Worm (Caenorhabditis elegans) whole organism, L1 larva: ENCODE results near the gene fum-1.

Experiments used
- C04F5.9 ChIP-seq: sonication (generic microtip); optimal IDR thresholded peaks from 2 replicates; lab custom pipeline; 2016; ENCODE audit warnings: missing genetic modification characterization, missing compliant biosample characterization
- C16A3.4 ChIP-seq: fragments of 150-350 bp; optimal IDR thresholded peaks from 2 replicates; lab custom pipeline; 2014; ENCODE audit warnings: missing biosample characterization, missing genetic modification characterization
- F16B12.6 ChIP-seq: fragments of 150-350 bp; optimal IDR thresholded peaks from 2 replicates; lab custom pipeline; 2014; ENCODE audit warnings: missing biosample characterization, missing genetic modification characterization
- Y116A8C.19 ChIP-seq: sonication (generic microtip); optimal IDR thresholded peaks from 2 replicates; lab custom pipeline; 2016; ENCODE audit warnings: missing compliant biosample characterization, missing genetic modification characterization, borderline replicate concordance
- aha-1 ChIP-seq: fragments of 150-350 bp; optimal IDR thresholded peaks from 2 replicates; lab custom pipeline; 2014; ENCODE audit warnings: missing biosample characterization, missing genetic modification characterization
- alr-1 ChIP-seq: fragments of 200-800 bp; sonication (Bioruptor generic); optimal IDR thresholded peaks from 2 replicates; lab custom pipeline; 2018; ENCODE audit warnings: borderline replicate concordance, mild to moderate bottlenecking, missing genetic modification characterization, missing compliant biosample characterization
- ama-1 ChIP-seq: fragments of 150-350 bp; optimal IDR thresholded peaks from 2 replicates; lab custom pipeline; 2014
- blmp-1 ChIP-seq: fragments of 150-350 bp; optimal IDR thresholded peaks from 2 replicates; lab custom pipeline; 2014; ENCODE audit warnings: missing biosample characterization, missing genetic modification characterization
- ceh-63 ChIP-seq: fragments of 200-800 bp; sonication (Bioruptor generic); optimal IDR thresholded peaks from 2 replicates; lab custom pipeline; 2018; ENCODE audit warnings: mild to moderate bottlenecking, missing genetic modification characterization, missing compliant biosample characterization
- ceh-8 ChIP-seq: fragments of 200-800 bp; sonication (Bioruptor generic); optimal IDR thresholded peaks from 2 replicates; lab custom pipeline; 2018; ENCODE audit warnings: mild to moderate bottlenecking, missing genetic modification characterization, moderate library complexity, missing compliant biosample characterization
- ceh-88 ChIP-seq: fragments of 200-800 bp; sonication (Bioruptor generic); IDR thresholded peaks from 2 replicates; pipeline ENCODE4 v1.3.6; 2022; ENCODE audit warnings: missing genetic modification characterization, missing compliant biosample characterization
- ceh-90 ChIP-seq: sonication (generic microtip); optimal IDR thresholded peaks from 2 replicates; lab custom pipeline; 2016; ENCODE audit warnings: missing genetic modification characterization, missing compliant biosample characterization
- ces-1 ChIP-seq: fragments of 150-350 bp; optimal IDR thresholded peaks from 2 replicates; lab custom pipeline; 2014; ENCODE audit warnings: missing biosample characterization, missing genetic modification reagents, missing genetic modification characterization
- dpl-1 ChIP-seq, 3 experiments: fragments of 150-350 bp in 2 of 3; sonication (generic microtip) in 1 of 3; optimal IDR thresholded peaks; 2 replicates each; lab custom pipeline; 2014 to 2017; ENCODE audit warnings: missing biosample characterization in 3 of 3, missing genetic modification characterization in 3 of 3, missing genetic modification reagents in 3 of 3
- egl-13 ChIP-seq: sonication (generic microtip); optimal IDR thresholded peaks from 2 replicates; lab custom pipeline; 2016; ENCODE audit warnings: missing genotype, missing genetic modification reagents, missing genetic modification characterization, missing compliant biosample characterization
- egl-27 ChIP-seq, 2 experiments: fragments of 150-350 bp in 1 of 2; sonication (generic microtip); optimal IDR thresholded peaks; 3 replicates each; lab custom pipeline; 2017 to 2018; ENCODE audit warnings: missing biosample characterization in 2 of 2, missing genetic modification characterization in 2 of 2, missing genetic modification reagents in 2 of 2
- elt-3 ChIP-seq, 6 experiments: fragments of 150-350 bp in 1 of 6; sonication (generic microtip); optimal IDR thresholded peaks; 2 replicates each; lab custom pipeline; 2017 to 2018; ENCODE audit warnings: missing biosample characterization in 6 of 6, missing genetic modification characterization in 6 of 6, inconsistent platforms in 1 of 6
- ets-5 ChIP-seq: fragments of 200-800 bp; sonication (Bioruptor generic); IDR thresholded peaks from 2 replicates; pipeline ENCODE4 v1.3.6; 2022; ENCODE audit warnings: missing genetic modification characterization, missing compliant biosample characterization
- fkh-10 ChIP-seq: sonication (generic microtip); optimal IDR thresholded peaks from 2 replicates; lab custom pipeline; 2017; ENCODE audit warnings: missing biosample characterization, missing genetic modification reagents, missing genetic modification characterization
- fkh-4 ChIP-seq: sonication (generic microtip); optimal IDR thresholded peaks from 2 replicates; lab custom pipeline; 2016; ENCODE audit warnings: missing compliant biosample characterization, missing genetic modification characterization, borderline replicate concordance
- fkh-8 ChIP-seq: sonication (generic microtip); optimal IDR thresholded peaks from 2 replicates; lab custom pipeline; 2016; ENCODE audit warnings: mild to moderate bottlenecking, missing genetic modification characterization, missing compliant biosample characterization
- fos-1 ChIP-seq: fragments of 150-350 bp; optimal IDR thresholded peaks from 2 replicates; lab custom pipeline; 2014; ENCODE audit warnings: missing biosample characterization, missing genetic modification characterization
- hlh-4 ChIP-seq: sonication (generic microtip); optimal IDR thresholded peaks from 2 replicates; lab custom pipeline; 2016; ENCODE audit warnings: mild to moderate bottlenecking, missing genetic modification characterization, missing compliant biosample characterization
- hpl-2 ChIP-seq: fragments of 150-350 bp; optimal IDR thresholded peaks from 2 replicates; lab custom pipeline; 2014; ENCODE audit warnings: missing biosample characterization, missing genetic modification reagents, missing genetic modification characterization
- irx-1 ChIP-seq: sonication (generic microtip); optimal IDR thresholded peaks from 2 replicates; lab custom pipeline; 2016; ENCODE audit warnings: missing genetic modification characterization, missing compliant biosample characterization
- jun-1 ChIP-seq: fragments of 150-350 bp; optimal IDR thresholded peaks from 2 replicates; lab custom pipeline; 2014; ENCODE audit warnings: missing biosample characterization, missing genetic modification reagents, missing genetic modification characterization
- lin-15B ChIP-seq: fragments of 150-350 bp; sonication (generic microtip); optimal IDR thresholded peaks from 3 replicates; lab custom pipeline; 2014; ENCODE audit warnings: missing biosample characterization, missing genetic modification characterization
- lin-35 ChIP-seq, 2 experiments: fragments of 150-350 bp; optimal IDR thresholded peaks; 2 replicates each; lab custom pipeline; 2014; ENCODE audit warnings: missing biosample characterization in 2 of 2, missing genetic modification characterization in 2 of 2, missing genetic modification reagents in 2 of 2
- lin-39 ChIP-seq: fragments of 150-350 bp; optimal IDR thresholded peaks from 2 replicates; lab custom pipeline; 2014; ENCODE audit warnings: missing biosample characterization, missing genetic modification reagents, missing genetic modification characterization
- lir-3 ChIP-seq: sonication (generic microtip); optimal IDR thresholded peaks from 2 replicates; lab custom pipeline; 2016; ENCODE audit warnings: mild to moderate bottlenecking, missing genetic modification characterization, moderate library complexity, missing compliant biosample characterization; ENCODE audit not compliant: poor library complexity
- mab-9 ChIP-seq: fragments of 200-800 bp; sonication (Bioruptor generic); IDR thresholded peaks from 2 replicates; pipeline ENCODE4 v1.3.6; 2022; ENCODE audit warnings: missing genetic modification reagents, missing genetic modification characterization, missing compliant biosample characterization
- mep-1 ChIP-seq: fragments of 150-350 bp; optimal IDR thresholded peaks from 2 replicates; lab custom pipeline; 2014; ENCODE audit warnings: missing biosample characterization, missing genetic modification characterization
- nhr-12 ChIP-seq: sonication (generic microtip); optimal IDR thresholded peaks from 2 replicates; lab custom pipeline; 2017; ENCODE audit warnings: missing biosample characterization, missing genetic modification characterization
- nhr-19 ChIP-seq: fragments of 200-800 bp; sonication (Bioruptor generic); conservative IDR thresholded peaks from 2 replicates; pipeline ENCODE4 v1.3.6; 2022; ENCODE audit warnings: missing genetic modification characterization, missing compliant biosample characterization
- nhr-237 ChIP-seq: fragments of 150-350 bp; optimal IDR thresholded peaks from 2 replicates; lab custom pipeline; 2014; ENCODE audit warnings: missing biosample characterization, missing genetic modification characterization
- nhr-28 ChIP-seq: fragments of 150-350 bp; optimal IDR thresholded peaks from 2 replicates; lab custom pipeline; 2014; ENCODE audit warnings: missing biosample characterization, missing genetic modification characterization
- nhr-47 ChIP-seq: sonication (generic microtip); optimal IDR thresholded peaks from 2 replicates; lab custom pipeline; 2016; ENCODE audit warnings: mild to moderate bottlenecking, missing genetic modification characterization, moderate library complexity, missing compliant biosample characterization
- nhr-76 ChIP-seq: sonication (generic microtip); optimal IDR thresholded peaks from 2 replicates; lab custom pipeline; 2017; ENCODE audit warnings: missing biosample characterization, missing genetic modification characterization
- nhr-77 ChIP-seq: fragments of 150-350 bp; optimal IDR thresholded peaks from 2 replicates; lab custom pipeline; 2014; ENCODE audit warnings: missing biosample characterization, missing genetic modification characterization
- pag-3 ChIP-seq: sonication (generic microtip); optimal IDR thresholded peaks from 2 replicates; lab custom pipeline; 2017; ENCODE audit warnings: missing genetic modification characterization, mild to moderate bottlenecking, missing compliant biosample characterization, antibody characterized with exemption, borderline replicate concordance; ENCODE audit not compliant: insufficient read depth
- pax-3 ChIP-seq: fragments of 200-800 bp; sonication (Bioruptor generic); optimal IDR thresholded peaks from 2 replicates; lab custom pipeline; 2018; ENCODE audit warnings: mild to moderate bottlenecking, missing genetic modification characterization, moderate library complexity, missing compliant biosample characterization
- pqm-1 ChIP-seq: sonication (generic microtip); optimal IDR thresholded peaks from 3 replicates; lab custom pipeline; 2017; ENCODE audit warnings: missing biosample characterization, missing genetic modification characterization
- rnt-1 ChIP-seq: sonication (generic microtip); optimal IDR thresholded peaks from 2 replicates; lab custom pipeline; 2016; ENCODE audit warnings: mild to moderate bottlenecking, missing genetic modification characterization, moderate library complexity, missing compliant biosample characterization
- snpc-4 ChIP-seq: fragments of 150-350 bp; optimal IDR thresholded peaks from 2 replicates; lab custom pipeline; 2014; ENCODE audit warnings: missing biosample characterization, missing genetic modification characterization
- sup-37 ChIP-seq: fragments of 200-800 bp; sonication (Bioruptor generic); optimal IDR thresholded peaks from 2 replicates; lab custom pipeline; 2018; ENCODE audit warnings: mild to moderate bottlenecking, missing genetic modification characterization, missing compliant biosample characterization
- swsn-7 ChIP-seq: sonication (generic microtip); optimal IDR thresholded peaks from 2 replicates; lab custom pipeline; 2016; ENCODE audit warnings: missing genetic modification characterization, missing compliant biosample characterization
- tlp-1 ChIP-seq: fragments of 150-350 bp; optimal IDR thresholded peaks from 2 replicates; lab custom pipeline; 2014; ENCODE audit warnings: missing biosample characterization, missing genetic modification characterization
- unc-130 ChIP-seq: fragments of 150-350 bp; optimal IDR thresholded peaks from 2 replicates; lab custom pipeline; 2017; ENCODE audit warnings: missing biosample characterization, missing genetic modification characterization, inconsistent platforms
- unc-30 ChIP-seq: sonication (generic microtip); optimal IDR thresholded peaks from 2 replicates; lab custom pipeline; 2017; ENCODE audit warnings: missing biosample characterization, missing genetic modification characterization
- unc-86 ChIP-seq: sonication (generic microtip); optimal IDR thresholded peaks from 2 replicates; lab custom pipeline; 2016; ENCODE audit warnings: missing genetic modification characterization, missing compliant biosample characterization
- unc-98 ChIP-seq: fragments of 200-800 bp; sonication (Bioruptor generic); IDR thresholded peaks from 2 replicates; pipeline ENCODE4 v1.3.6; 2022; ENCODE audit warnings: missing genetic modification characterization, missing compliant biosample characterization
- zag-1 ChIP-seq: fragments of 150-350 bp; optimal IDR thresholded peaks from 2 replicates; lab custom pipeline; 2014; ENCODE audit warnings: missing biosample characterization, missing genetic modification characterization
- zip-4 ChIP-seq: fragments of 200-800 bp; sonication (Bioruptor generic); optimal IDR thresholded peaks from 2 replicates; lab custom pipeline; 2018; ENCODE audit warnings: mild to moderate bottlenecking, missing genetic modification characterization, moderate library complexity, missing compliant biosample characterization
- ztf-11 ChIP-seq, 2 experiments: sonication (generic microtip); optimal IDR thresholded peaks; 2 replicates each; lab custom pipeline; 2016 to 2017; ENCODE audit warnings: missing genetic modification characterization in 2 of 2, missing biosample characterization in 1 of 2, missing compliant biosample characterization in 1 of 2

The fum-1 gene

DNA sequence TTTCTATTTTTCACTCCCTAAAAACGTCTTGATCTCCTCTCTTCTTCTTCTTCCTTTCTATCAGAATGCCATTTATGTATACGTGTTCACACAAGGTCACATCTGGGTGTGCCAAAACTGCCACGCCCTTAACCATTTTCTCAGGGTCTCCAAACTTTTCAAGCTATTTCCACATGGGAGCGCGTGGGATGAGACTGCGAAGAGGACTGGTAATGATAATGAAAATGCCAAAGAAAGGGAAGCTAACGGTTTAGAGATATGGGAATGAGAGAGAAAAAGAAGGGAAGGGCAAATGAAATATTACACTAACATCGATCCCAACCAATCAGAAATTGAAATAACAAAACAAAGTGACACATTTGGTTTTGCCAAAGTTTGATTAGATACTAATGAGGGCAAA is 22.9 kb downstream of the fum-1 start:
- TF ChIP-seq mab-9 (GFP tag; lab: Robert Waterston, UW) (no peak), fos-1 (tag; lab: Kevin White, UChicago) (no peak), pqm-1 (tag; lab: Kevin White, UChicago) (no peak), unc-86 (tag; lab: Kevin White, UChicago) (no peak), aha-1 (no peak), mep-1 (tag; lab: Kevin White, UChicago) (peak; percentile 59), nhr-76 (no peak), rnt-1 (tag; lab: Kevin White, UChicago) (no peak), nhr-237 (no peak), ceh-63 (no peak), irx-1 (tag; lab: Kevin White, UChicago) (no peak), ceh-90 (tag; lab: Kevin White, UChicago) (no peak), sup-37 (GFP tag; lab: Kevin White, UChicago) (no peak), ceh-8 (GFP tag; lab: Kevin White, UChicago) (no peak), blmp-1 (tag; lab: Kevin White, UChicago) (peak; percentile 91), unc-130 (tag; lab: Kevin White, UChicago) (peak; percentile 32), swsn-7 (tag; lab: Kevin White, UChicago) (no peak), nhr-12 (tag; lab: Kevin White, UChicago) (no peak), ceh-88 (GFP tag; lab: Robert Waterston, UW) (no peak), jun-1 (tag; lab: Kevin White, UChicago) (no peak), lir-3 (tag; lab: Kevin White, UChicago) (no peak), egl-27 (tag; optimal IDR thresholded peaks at IDR 0.05; lab: Kevin White, UChicago) (no peak), lin-15B (tag; lab: Kevin White, UChicago) (no peak), Y116A8C.19 (tag; lab: Kevin White, UChicago) (no peak), zag-1 (tag; lab: Kevin White, UChicago) (no peak), snpc-4 (tag; lab: Kevin White, UChicago) (no peak), egl-13 (tag; lab: Kevin White, UChicago) (no peak), nhr-28 (tag; lab: Kevin White, UChicago) (no peak), hpl-2 (no peak), alr-1 (no peak), hlh-4 (tag; lab: Kevin White, UChicago) (no peak), fkh-4 (tag; lab: Kevin White, UChicago) (no peak), pax-3 (tag; lab: Kevin White, UChicago) (no peak), nhr-77 (peak; percentile 15), tlp-1 (tag; lab: Kevin White, UChicago) (no peak), ama-1 (no peak), lin-35 (GFP tag; optimal IDR thresholded peaks at IDR 0.05; lab: Kevin White, UChicago) (peak in 1 of 2 experiments; percentile 12), fkh-8 (no peak), dpl-1 (GFP tag; optimal IDR thresholded peaks at IDR 0.05; lab: Kevin White, UChicago) (peak in 2 of 3 experiments; percentile 9 to 16), pag-3 (tag; lab: Kevin White, UChicago) (peak; percentile 99), zip-4 (GFP tag; lab: Kevin White, UChicago) (no peak), C04F5.9 (no peak), F16B12.6 (tag; lab: Kevin White, UChicago) (no peak), unc-98 (GFP tag; lab: Robert Waterston, UW) (no peak), nhr-19 (no peak), nhr-47 (tag; lab: Kevin White, UChicago) (peak; percentile 22), fkh-10 (GFP tag; lab: Kevin White, UChicago) (no peak), ces-1 (GFP tag; lab: Kevin White, UChicago) (no peak), C16A3.4 (tag; lab: Kevin White, UChicago) (peak; percentile 36), ets-5 (GFP tag; lab: Robert Waterston, UW) (no peak), elt-3 (tag; optimal IDR thresholded peaks at IDR 0.05; lab: Kevin White, UChicago) (peak; percentile 55 to 95 (median 86)), ztf-11 (tag; optimal IDR thresholded peaks at IDR 0.05; lab: Kevin White, UChicago) (no peak), unc-30 (no peak), lin-39 (no peak)
